Fruit fly (Drosophila melanogaster) whole organism, pupa: Measurements from ENCODE around the gene Mes2.

ENCODE experiments used
- CG14655 ChIP-seq: fragments of 200-800 bp; sonication (Bioruptor generic); optimal IDR thresholded peaks from 3 replicates; lab custom pipeline; 2017; ENCODE audit warnings: mild to moderate bottlenecking, missing biosample characterization, missing genetic modification reagents, missing genetic modification characterization
- CG17806 ChIP-seq: fragments of 200-800 bp; sonication (Bioruptor generic); optimal IDR thresholded peaks from 2 replicates; lab custom pipeline; 2018; ENCODE audit warnings: missing biosample characterization, mild to moderate bottlenecking, missing genetic modification characterization, moderate library complexity
- CG4496 ChIP-seq: fragments of 200-800 bp; sonication (Bioruptor generic); IDR thresholded peaks from 3 replicates; pipeline ENCODE4 v1.3.6; 2022; ENCODE audit warnings: missing biosample characterization, missing genetic modification characterization
- CG8301 ChIP-seq: fragments of 200-800 bp; sonication (Bioruptor generic); optimal IDR thresholded peaks from 2 replicates; lab custom pipeline; 2018; ENCODE audit warnings: missing biosample characterization, mild to moderate bottlenecking, missing genetic modification characterization
- CG9948 ChIP-seq: fragments of 200-800 bp; sonication (Bioruptor generic); optimal IDR thresholded peaks from 2 replicates; lab custom pipeline; 2018; ENCODE audit warnings: missing biosample characterization, mild to moderate bottlenecking, missing genetic modification characterization, moderate library complexity
- D1 ChIP-seq: fragments of 200-800 bp; sonication (Bioruptor generic); optimal IDR thresholded peaks from 2 replicates; lab custom pipeline; 2018; ENCODE audit warnings: missing biosample characterization, mild to moderate bottlenecking, missing genetic modification characterization, moderate library complexity
- EcR ChIP-seq: fragments of 200-800 bp; sonication (Bioruptor generic); optimal IDR thresholded peaks from 3 replicates; lab custom pipeline; 2019; ENCODE audit warnings: missing biosample characterization, missing genetic modification characterization, mild to moderate bottlenecking, moderate library complexity, missing genetic modification reagents
- Ets98B ChIP-seq: fragments of 200-800 bp; sonication (Bioruptor generic); IDR thresholded peaks from 2 replicates; pipeline ENCODE4 v1.3.6; 2022; ENCODE audit warnings: missing biosample characterization, missing genetic modification characterization
- Snoo ChIP-seq: fragments of 200-800 bp; sonication (Bioruptor generic); optimal IDR thresholded peaks from 3 replicates; lab custom pipeline; 2017; ENCODE audit warnings: missing biosample characterization, mild to moderate bottlenecking, missing genetic modification characterization, inconsistent platforms
- fd96Ca ChIP-seq: fragments of 200-800 bp; sonication (Bioruptor generic); IDR thresholded peaks from 3 replicates; pipeline ENCODE4 v1.3.6; 2022; ENCODE audit warnings: missing biosample characterization, missing genetic modification characterization
- gl ChIP-seq: fragments of 200-800 bp; sonication (Bioruptor generic); optimal IDR thresholded peaks from 2 replicates; lab custom pipeline; 2018; ENCODE audit warnings: missing biosample characterization, mild to moderate bottlenecking, missing genetic modification characterization

- no peak for TF ChIP-seq CG14655 (GFP tag; lab: Kevin White, UChicago)
- TF ChIP-seq gl, result no peak
- TF ChIP-seq EcR (GFP tag; lab: Kevin White, UChicago), result no peak
- no peak for TF ChIP-seq CG9948 (tag; lab: Kevin White, UChicago)
- no peak for TF ChIP-seq CG17806 (tag; lab: Kevin White, UChicago)
- no peak for TF ChIP-seq D1
- no peak for TF ChIP-seq Snoo (tag; lab: Kevin White, UChicago)
- 0 out of 3 replicates have a peak, but pooled peaks have one; percentile 11 for TF ChIP-seq CG4496 (GFP tag; lab: Robert Waterston, UW)
- no peak for TF ChIP-seq Ets98B
- TF ChIP-seq fd96Ca (GFP tag; lab: Robert Waterston, UW), result no peak
- no peak for TF ChIP-seq CG8301
Observed at dm6 chr3L:22909325-22909904, 36.0 kb upstream of the Mes2 start.
